Worm (Caenorhabditis elegans) whole organism, L1 larva: ENCODE data around the gene fbxa-154.

Source experiments
- F16B12.6 ChIP-seq: fragments of 150-350 bp; optimal IDR thresholded peaks from 2 replicates; lab custom pipeline; 2014; ENCODE audit warnings: missing biosample characterization, missing genetic modification characterization
- Y116A8C.19 ChIP-seq: sonication (generic microtip); optimal IDR thresholded peaks from 2 replicates; lab custom pipeline; 2016; ENCODE audit warnings: missing compliant biosample characterization, missing genetic modification characterization, borderline replicate concordance
- alr-1 ChIP-seq: fragments of 200-800 bp; sonication (Bioruptor generic); optimal IDR thresholded peaks from 2 replicates; lab custom pipeline; 2018; ENCODE audit warnings: borderline replicate concordance, mild to moderate bottlenecking, missing genetic modification characterization, missing compliant biosample characterization
- ceh-8 ChIP-seq: fragments of 200-800 bp; sonication (Bioruptor generic); optimal IDR thresholded peaks from 2 replicates; lab custom pipeline; 2018; ENCODE audit warnings: mild to moderate bottlenecking, missing genetic modification characterization, moderate library complexity, missing compliant biosample characterization
- ceh-82 ChIP-seq, 3 experiments: fragments of 150-350 bp in 1 of 3; sonication (generic microtip) in 2 of 3; optimal IDR thresholded peaks; 2 replicates each; lab custom pipeline; 2014 to 2017; ENCODE audit warnings: missing biosample characterization in 3 of 3, missing genetic modification characterization in 3 of 3
- ceh-88 ChIP-seq: fragments of 200-800 bp; sonication (Bioruptor generic); IDR thresholded peaks from 2 replicates; pipeline ENCODE4 v1.3.6; 2022; ENCODE audit warnings: missing genetic modification characterization, missing compliant biosample characterization
- ces-1 ChIP-seq: fragments of 150-350 bp; optimal IDR thresholded peaks from 2 replicates; lab custom pipeline; 2014; ENCODE audit warnings: missing biosample characterization, missing genetic modification reagents, missing genetic modification characterization
- dpl-1 ChIP-seq, 3 experiments: fragments of 150-350 bp in 2 of 3; sonication (generic microtip) in 1 of 3; optimal IDR thresholded peaks; 2 replicates each; lab custom pipeline; 2014 to 2017; ENCODE audit warnings: missing biosample characterization in 3 of 3, missing genetic modification characterization in 3 of 3, missing genetic modification reagents in 3 of 3
- dsc-1 ChIP-seq: sonication (generic microtip); optimal IDR thresholded peaks from 2 replicates; lab custom pipeline; 2016; ENCODE audit warnings: mild to moderate bottlenecking, missing genetic modification characterization, missing compliant biosample characterization
- efl-1 ChIP-seq, 4 experiments: fragments of 150-350 bp; optimal IDR thresholded peaks in 3 of 4; peaks in 1 of 4; 1 replicate in 1 of 4; 2 replicates in 3 of 4; lab custom pipeline; 2014; ENCODE audit warnings: missing biosample characterization in 2 of 4, missing genetic modification characterization in 2 of 4, missing genetic modification reagents in 2 of 4
- efl-3 ChIP-seq: fragments of 200-800 bp; sonication (Bioruptor generic); optimal IDR thresholded peaks from 2 replicates; lab custom pipeline; 2018; ENCODE audit warnings: mild to moderate bottlenecking, missing genetic modification characterization, missing compliant biosample characterization
- egl-13 ChIP-seq: sonication (generic microtip); optimal IDR thresholded peaks from 2 replicates; lab custom pipeline; 2016; ENCODE audit warnings: missing genotype, missing genetic modification reagents, missing genetic modification characterization, missing compliant biosample characterization
- elt-2 ChIP-seq: sonication (generic microtip); optimal IDR thresholded peaks from 2 replicates; lab custom pipeline; 2016; ENCODE audit warnings: missing genetic modification characterization, mild to moderate bottlenecking, inconsistent platforms, missing compliant biosample characterization, missing genetic modification reagents
- ets-5 ChIP-seq: fragments of 200-800 bp; sonication (Bioruptor generic); IDR thresholded peaks from 2 replicates; pipeline ENCODE4 v1.3.6; 2022; ENCODE audit warnings: missing genetic modification characterization, missing compliant biosample characterization
- fkh-10 ChIP-seq: sonication (generic microtip); optimal IDR thresholded peaks from 2 replicates; lab custom pipeline; 2017; ENCODE audit warnings: missing biosample characterization, missing genetic modification reagents, missing genetic modification characterization
- fkh-4 ChIP-seq: sonication (generic microtip); optimal IDR thresholded peaks from 2 replicates; lab custom pipeline; 2016; ENCODE audit warnings: missing compliant biosample characterization, missing genetic modification characterization, borderline replicate concordance
- fkh-8 ChIP-seq: sonication (generic microtip); optimal IDR thresholded peaks from 2 replicates; lab custom pipeline; 2016; ENCODE audit warnings: mild to moderate bottlenecking, missing genetic modification characterization, missing compliant biosample characterization
- grh-1 ChIP-seq: fragments of 200-800 bp; sonication (Bioruptor generic); IDR thresholded peaks from 2 replicates; pipeline ENCODE4 v1.3.6; 2022; ENCODE audit warnings: missing genetic modification reagents, missing genetic modification characterization, missing compliant biosample characterization
- hpl-2 ChIP-seq: fragments of 150-350 bp; optimal IDR thresholded peaks from 2 replicates; lab custom pipeline; 2014; ENCODE audit warnings: missing biosample characterization, missing genetic modification reagents, missing genetic modification characterization
- irx-1 ChIP-seq: sonication (generic microtip); optimal IDR thresholded peaks from 2 replicates; lab custom pipeline; 2016; ENCODE audit warnings: missing genetic modification characterization, missing compliant biosample characterization
- isw-1 ChIP-seq: fragments of 200-800 bp; sonication (Bioruptor generic); IDR thresholded peaks from 2 replicates; pipeline ENCODE4 v1.3.6; 2022; ENCODE audit warnings: missing genetic modification characterization, missing compliant biosample characterization
- lin-14 ChIP-seq: fragments of 200-800 bp; sonication (Bioruptor generic); optimal IDR thresholded peaks from 2 replicates; lab custom pipeline; 2018; ENCODE audit warnings: mild to moderate bottlenecking, missing genetic modification characterization, moderate library complexity, missing compliant biosample characterization
- lin-15B ChIP-seq: fragments of 150-350 bp; sonication (generic microtip); optimal IDR thresholded peaks from 3 replicates; lab custom pipeline; 2014; ENCODE audit warnings: missing biosample characterization, missing genetic modification characterization
- lin-35 ChIP-seq, 2 experiments: fragments of 150-350 bp; optimal IDR thresholded peaks; 2 replicates each; lab custom pipeline; 2014; ENCODE audit warnings: missing biosample characterization in 2 of 2, missing genetic modification characterization in 2 of 2, missing genetic modification reagents in 2 of 2
- lir-3 ChIP-seq: sonication (generic microtip); optimal IDR thresholded peaks from 2 replicates; lab custom pipeline; 2016; ENCODE audit warnings: mild to moderate bottlenecking, missing genetic modification characterization, moderate library complexity, missing compliant biosample characterization; ENCODE audit not compliant: poor library complexity
- lsy-2 ChIP-seq, 2 experiments: fragments of 150-350 bp; optimal IDR thresholded peaks; 2 replicates each; lab custom pipeline; 2014; ENCODE audit warnings: missing biosample characterization in 2 of 2, missing genetic modification characterization in 2 of 2
- mab-9 ChIP-seq: fragments of 200-800 bp; sonication (Bioruptor generic); IDR thresholded peaks from 2 replicates; pipeline ENCODE4 v1.3.6; 2022; ENCODE audit warnings: missing genetic modification reagents, missing genetic modification characterization, missing compliant biosample characterization
- nhr-11 ChIP-seq: fragments of 150-350 bp; optimal IDR thresholded peaks from 2 replicates; lab custom pipeline; 2014; ENCODE audit warnings: missing biosample characterization, missing genetic modification characterization
- nhr-19 ChIP-seq: fragments of 200-800 bp; sonication (Bioruptor generic); conservative IDR thresholded peaks from 2 replicates; pipeline ENCODE4 v1.3.6; 2022; ENCODE audit warnings: missing genetic modification characterization, missing compliant biosample characterization
- nhr-20 ChIP-seq: sonication (generic microtip); optimal IDR thresholded peaks from 2 replicates; lab custom pipeline; 2016; ENCODE audit warnings: mild to moderate bottlenecking, missing genetic modification characterization, missing compliant biosample characterization
- nhr-47 ChIP-seq: sonication (generic microtip); optimal IDR thresholded peaks from 2 replicates; lab custom pipeline; 2016; ENCODE audit warnings: mild to moderate bottlenecking, missing genetic modification characterization, moderate library complexity, missing compliant biosample characterization
- nhr-71 ChIP-seq: sonication (generic microtip); optimal IDR thresholded peaks from 2 replicates; lab custom pipeline; 2016; ENCODE audit warnings: mild to moderate bottlenecking, missing genetic modification characterization, moderate library complexity, missing compliant biosample characterization
- nhr-77 ChIP-seq: fragments of 150-350 bp; optimal IDR thresholded peaks from 2 replicates; lab custom pipeline; 2014; ENCODE audit warnings: missing biosample characterization, missing genetic modification characterization
- nhr-84 ChIP-seq: sonication (generic microtip); optimal IDR thresholded peaks from 2 replicates; lab custom pipeline; 2017; ENCODE audit warnings: missing biosample characterization, missing genetic modification characterization
- nhr-85 ChIP-seq: sonication (generic microtip); peaks from one replicate; lab custom pipeline; 2016; ENCODE audit warnings: missing genetic modification characterization, inconsistent platforms, missing compliant biosample characterization
- nhr-90 ChIP-seq: sonication (generic microtip); optimal IDR thresholded peaks from 2 replicates; lab custom pipeline; 2016; ENCODE audit warnings: mild to moderate bottlenecking, missing genetic modification characterization, missing compliant biosample characterization; ENCODE audit not compliant: poor library complexity
- pax-3 ChIP-seq: fragments of 200-800 bp; sonication (Bioruptor generic); optimal IDR thresholded peaks from 2 replicates; lab custom pipeline; 2018; ENCODE audit warnings: mild to moderate bottlenecking, missing genetic modification characterization, moderate library complexity, missing compliant biosample characterization
- rnt-1 ChIP-seq: sonication (generic microtip); optimal IDR thresholded peaks from 2 replicates; lab custom pipeline; 2016; ENCODE audit warnings: mild to moderate bottlenecking, missing genetic modification characterization, moderate library complexity, missing compliant biosample characterization
- snu-23 ChIP-seq: sonication (generic microtip); optimal IDR thresholded peaks from 2 replicates; lab custom pipeline; 2016; ENCODE audit warnings: missing genetic modification characterization, missing compliant biosample characterization
- swsn-7 ChIP-seq: sonication (generic microtip); optimal IDR thresholded peaks from 2 replicates; lab custom pipeline; 2016; ENCODE audit warnings: missing genetic modification characterization, missing compliant biosample characterization
- tbx-2 ChIP-seq: sonication (generic microtip); optimal IDR thresholded peaks from 2 replicates; lab custom pipeline; 2016; ENCODE audit warnings: missing genetic modification characterization, missing compliant biosample characterization
- unc-86 ChIP-seq: sonication (generic microtip); optimal IDR thresholded peaks from 2 replicates; lab custom pipeline; 2016; ENCODE audit warnings: missing genetic modification characterization, missing compliant biosample characterization
- unc-98 ChIP-seq: fragments of 200-800 bp; sonication (Bioruptor generic); IDR thresholded peaks from 2 replicates; pipeline ENCODE4 v1.3.6; 2022; ENCODE audit warnings: missing genetic modification characterization, missing compliant biosample characterization
- xbp-1 ChIP-seq: sonication (generic microtip); optimal IDR thresholded peaks from 2 replicates; lab custom pipeline; 2016; ENCODE audit warnings: missing genetic modification characterization, missing compliant biosample characterization
- zip-4 ChIP-seq: fragments of 200-800 bp; sonication (Bioruptor generic); optimal IDR thresholded peaks from 2 replicates; lab custom pipeline; 2018; ENCODE audit warnings: mild to moderate bottlenecking, missing genetic modification characterization, moderate library complexity, missing compliant biosample characterization

The fbxa-154 gene

DNA sequence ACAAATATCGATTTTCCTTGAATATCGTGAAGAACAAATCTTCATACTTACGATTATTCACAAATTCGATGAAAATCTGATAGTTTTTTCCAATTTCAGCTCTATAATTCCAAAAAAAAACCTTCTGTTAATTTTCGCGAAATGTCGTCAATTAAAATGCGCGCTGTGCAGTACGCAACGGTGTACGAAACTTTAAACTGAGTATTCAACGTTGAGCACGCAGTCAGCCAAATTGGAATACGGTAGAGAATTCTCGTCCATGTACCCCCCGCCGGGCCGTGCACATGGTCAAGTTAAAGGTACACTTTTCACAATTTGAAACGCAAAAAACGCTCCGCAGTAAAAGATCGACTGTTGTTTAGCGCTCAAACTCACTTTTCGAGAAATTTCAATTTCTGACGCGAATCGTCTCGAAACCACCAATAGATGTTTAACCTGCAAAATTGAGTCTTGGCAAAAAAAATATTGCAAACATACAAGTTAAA is 14.7 kb downstream of the fbxa-154 start, which contains the start of gene F28F8.7:
F28F8.7 (minus strand) TSS at position 435 of the 485 bp plus-strand sequence.
- peak; percentile 8 for TF ChIP-seq nhr-11 (tag; lab: Kevin White, UChicago)
- peak; percentile 62; the same call in 1 of the 2 replicates for TF ChIP-seq unc-98 (GFP tag; lab: Robert Waterston, UW)
- peak; percentile 0 to 36 for TF ChIP-seq lin-35 (GFP tag; optimal IDR thresholded peaks at IDR 0.05; lab: Kevin White, UChicago)
- TF ChIP-seq xbp-1 (tag; lab: Kevin White, UChicago): peak; percentile 72
- TF ChIP-seq isw-1 (GFP tag; lab: Robert Waterston, UW): peak; percentile 53
- peak; percentile 90 for TF ChIP-seq nhr-47 (tag; lab: Kevin White, UChicago)
- TF ChIP-seq ceh-8 (GFP tag; lab: Kevin White, UChicago): peak; percentile 4
- TF ChIP-seq nhr-19 (GFP tag; lab: Robert Waterston, UW): peak; percentile 94
- TF ChIP-seq tbx-2 (tag; lab: Kevin White, UChicago): peak; percentile 19
- peak; percentile 35 for TF ChIP-seq nhr-77
- peak; percentile 89 to 92 for TF ChIP-seq lsy-2 (tag; optimal IDR thresholded peaks at IDR 0.05; lab: Kevin White, UChicago)
- peak; percentile 74 for TF ChIP-seq ceh-88 (GFP tag; lab: Robert Waterston, UW)
- TF ChIP-seq dpl-1 (GFP tag; optimal IDR thresholded peaks at IDR 0.05; lab: Kevin White, UChicago): peak in 2 of 3 experiments; percentile 52 to 58
- peak; percentile 20 for TF ChIP-seq F16B12.6 (tag; lab: Kevin White, UChicago)
- TF ChIP-seq rnt-1 (tag; lab: Kevin White, UChicago): peak; percentile 49
- peak; percentile 44 to 79 for TF ChIP-seq efl-1 (optimal IDR thresholded peaks at IDR 0.05; lab: Kevin White, UChicago)
- peak; percentile 63 to 94 for TF ChIP-seq efl-1 (GFP tag; optimal IDR thresholded peaks at IDR 0.05 in 1 of 2; lab: Kevin White, UChicago)
- TF ChIP-seq irx-1 (tag; lab: Kevin White, UChicago): peak; percentile 14
- TF ChIP-seq lir-3 (tag; lab: Kevin White, UChicago): peak; percentile 82
- TF ChIP-seq nhr-71 (tag; lab: Kevin White, UChicago): peak; percentile 86
- TF ChIP-seq swsn-7 (tag; lab: Kevin White, UChicago): peak; percentile 55
- TF ChIP-seq fkh-8 (tag; lab: Kevin White, UChicago): peak; percentile 48
- peak; percentile 78 for TF ChIP-seq grh-1 (GFP tag; lab: Robert Waterston, UW)
- peak; percentile 57 for TF ChIP-seq elt-2 (tag; lab: Kevin White, UChicago)
- TF ChIP-seq fkh-4 (tag; lab: Kevin White, UChicago): peak; percentile 16
- TF ChIP-seq zip-4 (GFP tag; lab: Kevin White, UChicago): peak; percentile 41
- TF ChIP-seq dsc-1 (tag; lab: Kevin White, UChicago): peak; percentile 64
- peak; percentile 64 for TF ChIP-seq nhr-20
- TF ChIP-seq snu-23 (GFP tag; lab: Kevin White, UChicago): peak; percentile 78
- TF ChIP-seq unc-86 (tag; lab: Kevin White, UChicago): peak; percentile 36
- peak; percentile 75 for TF ChIP-seq mab-9 (GFP tag; lab: Robert Waterston, UW)
- peak; percentile 65 for TF ChIP-seq lin-14 (GFP tag; lab: Kevin White, UChicago)
- peak; percentile 32 for TF ChIP-seq lin-15B
- TF ChIP-seq nhr-90: peak; percentile 66
- peak; percentile 79 for TF ChIP-seq nhr-85
- peak; percentile 67 for TF ChIP-seq egl-13 (tag; lab: Kevin White, UChicago)

DNA sequence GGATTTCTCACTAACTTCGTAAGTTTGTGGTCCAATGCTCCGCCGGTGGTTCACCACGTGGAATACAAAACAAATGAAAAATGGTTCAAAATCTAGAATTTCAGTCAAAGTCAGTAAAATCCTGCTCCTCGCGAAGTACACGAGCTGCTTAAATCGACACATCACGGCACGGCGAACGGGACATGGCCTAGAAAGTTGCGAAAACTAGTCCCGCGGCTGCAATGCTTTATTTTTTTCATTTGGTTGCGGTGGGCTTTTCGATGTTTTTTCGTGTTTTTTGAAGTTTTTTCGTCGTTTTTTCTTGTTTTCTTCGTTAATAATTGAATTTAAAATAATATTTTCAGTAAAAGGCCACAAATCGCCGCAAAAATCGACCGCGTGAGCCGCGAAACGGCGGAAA is 19.2 kb downstream of the fbxa-154 start:
- TF ChIP-seq rnt-1 (tag; lab: Kevin White, UChicago) (peak; percentile 33), lsy-2 (tag; optimal IDR thresholded peaks at IDR 0.05; lab: Kevin White, UChicago) (peak in 1 of 2 experiments; percentile 5)

DNA sequence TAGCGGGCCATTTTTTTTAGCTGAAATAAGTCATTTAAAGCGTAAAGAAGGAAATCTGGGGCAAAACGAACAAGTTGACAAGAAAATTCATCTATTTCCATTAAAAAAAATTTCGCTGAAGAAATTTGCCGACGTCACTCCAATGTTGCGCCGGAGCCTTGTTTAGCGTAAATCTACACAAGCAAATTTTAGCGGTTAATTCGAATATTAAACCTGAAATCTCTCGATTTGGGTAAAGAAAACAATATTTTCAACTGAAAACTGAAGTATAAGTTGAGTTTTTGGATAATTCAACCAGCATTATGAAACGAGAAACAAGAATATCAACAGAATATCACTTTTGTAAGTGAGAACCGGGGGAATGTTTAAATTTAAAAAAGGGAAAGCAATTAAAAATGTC is 26.6 kb downstream of the fbxa-154 start, which contains the start of gene F28F8.9:
F28F8.9 (minus strand) TSS at position 288 of the 400 bp plus-strand sequence.
- TF ChIP-seq nhr-84: no peak
- no peak for TF ChIP-seq zip-4 (GFP tag; lab: Kevin White, UChicago)
- no peak for TF ChIP-seq hpl-2 (GFP tag; lab: Kevin White, UChicago)
- no peak for TF ChIP-seq Y116A8C.19 (tag; lab: Kevin White, UChicago)
- no peak for TF ChIP-seq ces-1 (GFP tag; lab: Kevin White, UChicago)
- TF ChIP-seq efl-3 (GFP tag; lab: Kevin White, UChicago): no peak
- no peak for TF ChIP-seq fkh-4 (tag; lab: Kevin White, UChicago)
- no peak for TF ChIP-seq lin-15B
- TF ChIP-seq ceh-82 (tag; optimal IDR thresholded peaks at IDR 0.05; lab: Kevin White, UChicago): peak in 2 of 3 experiments; percentile 25 to 46
- no peak for TF ChIP-seq fkh-10 (GFP tag; lab: Kevin White, UChicago)
- no peak for TF ChIP-seq ets-5 (GFP tag; lab: Robert Waterston, UW)
- TF ChIP-seq pax-3: no peak
- peak; percentile 58 for TF ChIP-seq nhr-19 (GFP tag; lab: Robert Waterston, UW)
- TF ChIP-seq unc-86 (tag; lab: Kevin White, UChicago): no peak
- peak; percentile 91 to 96 (median 93) for TF ChIP-seq dpl-1 (GFP tag; optimal IDR thresholded peaks at IDR 0.05; lab: Kevin White, UChicago)
- TF ChIP-seq alr-1 (tag; lab: Kevin White, UChicago): no peak
- TF ChIP-seq lir-3 (tag; lab: Kevin White, UChicago): no peak
- TF ChIP-seq lin-14 (GFP tag; lab: Kevin White, UChicago): no peak
- TF ChIP-seq F16B12.6 (tag; lab: Kevin White, UChicago): peak; percentile 4
- peak; percentile 46 for TF ChIP-seq swsn-7 (tag; lab: Kevin White, UChicago)
